Fruit fly (Drosophila melanogaster) whole organism, embryonic: ENCODE measurements around the gene CG6325.

ENCODE experiments used
- CG11093 ChIP-seq: fragments of 200-800 bp; sonication (Bioruptor generic); IDR thresholded peaks from 3 replicates; pipeline ENCODE4 v1.3.6; 2022; ENCODE audit warnings: missing biosample characterization, missing genetic modification characterization
- CG11504 ChIP-seq: fragments of 200-800 bp; sonication (Bioruptor generic); optimal IDR thresholded peaks from 3 replicates; lab custom pipeline; 2019; ENCODE audit warnings: missing biosample characterization, mild to moderate bottlenecking, missing genetic modification characterization, moderate library complexity
- CG12219 ChIP-seq: fragments of 200-800 bp; sonication (Bioruptor generic); optimal IDR thresholded peaks from 3 replicates; lab custom pipeline; 2018; ENCODE audit warnings: missing biosample characterization, mild to moderate bottlenecking, missing genetic modification characterization
- CG12391 ChIP-seq: fragments of 200-800 bp; sonication (Bioruptor generic); optimal IDR thresholded peaks from 3 replicates; lab custom pipeline; 2018; ENCODE audit warnings: missing biosample characterization, mild to moderate bottlenecking, missing genetic modification characterization, moderate library complexity
- CG12769 ChIP-seq: fragments of 200-800 bp; sonication (Bioruptor generic); optimal IDR thresholded peaks from 2 replicates; lab custom pipeline; 2019; ENCODE audit warnings: missing biosample characterization, mild to moderate bottlenecking, missing genetic modification characterization, moderate library complexity
- CG15269 ChIP-seq: fragments of 200-800 bp; sonication (Bioruptor generic); optimal IDR thresholded peaks from 2 replicates; lab custom pipeline; 2018; ENCODE audit warnings: missing biosample characterization, mild to moderate bottlenecking, missing genetic modification characterization, moderate library complexity
- CG16779 ChIP-seq: fragments of 200-800 bp; sonication (Bioruptor generic); IDR thresholded peaks from 2 replicates; pipeline ENCODE4 v1.3.6; 2022; ENCODE audit warnings: missing biosample characterization, missing genetic modification characterization
- CG16815 ChIP-seq: fragments of 200-800 bp; sonication (Bioruptor generic); optimal IDR thresholded peaks from 3 replicates; lab custom pipeline; 2017; ENCODE audit warnings: missing biosample characterization, mild to moderate bottlenecking, missing genetic modification characterization
- CG17912 ChIP-seq: fragments of 200-800 bp; sonication (Bioruptor generic); optimal IDR thresholded peaks from 2 replicates; lab custom pipeline; 2018; ENCODE audit warnings: missing biosample characterization, mild to moderate bottlenecking, missing genetic modification characterization
- CG2199 ChIP-seq: fragments of 200-800 bp; sonication (Bioruptor generic); IDR thresholded peaks from 3 replicates; pipeline ENCODE4 v1.3.6; 2022; ENCODE audit warnings: missing biosample characterization, missing genetic modification characterization
- CG30403 ChIP-seq: fragments of 200-800 bp; sonication (Bioruptor generic); optimal IDR thresholded peaks from 3 replicates; lab custom pipeline; 2016; ENCODE audit warnings: missing biosample characterization, missing genetic modification characterization
- CG31388 ChIP-seq: fragments of 200-800 bp; sonication (Bioruptor generic); optimal IDR thresholded peaks from 2 replicates; lab custom pipeline; 2016; ENCODE audit warnings: missing biosample characterization, missing genetic modification characterization
- CG32532 ChIP-seq: fragments of 200-800 bp; sonication (Bioruptor generic); IDR thresholded peaks from 2 replicates; pipeline ENCODE4 v1.3.6; 2022; ENCODE audit warnings: missing biosample characterization, missing genetic modification characterization
- CG3281 ChIP-seq: fragments of 200-800 bp; sonication (Bioruptor generic); optimal IDR thresholded peaks from 3 replicates; lab custom pipeline; 2017; ENCODE audit warnings: missing biosample characterization, mild to moderate bottlenecking, missing genetic modification characterization
- CG33557 ChIP-seq: fragments of 200-800 bp; sonication (Bioruptor generic); optimal IDR thresholded peaks from 2 replicates; lab custom pipeline; 2019; ENCODE audit warnings: missing biosample characterization, mild to moderate bottlenecking, missing genetic modification characterization, moderate library complexity
- CG34422 ChIP-seq: fragments of 200-800 bp; sonication (Bioruptor generic); IDR thresholded peaks from 3 replicates; pipeline ENCODE4 v1.3.6; 2022; ENCODE audit warnings: missing biosample characterization, missing genetic modification characterization
- CG5180 ChIP-seq: fragments of 200-800 bp; sonication (Bioruptor generic); optimal IDR thresholded peaks from 3 replicates; lab custom pipeline; 2017; ENCODE audit warnings: missing biosample characterization, missing genetic modification characterization, mild to moderate bottlenecking, moderate library complexity, missing genetic modification reagents
- CG8388 ChIP-seq: fragments of 200-800 bp; sonication (Bioruptor generic); optimal IDR thresholded peaks from 2 replicates; lab custom pipeline; 2019; ENCODE audit warnings: missing biosample characterization, mild to moderate bottlenecking, missing genetic modification characterization, moderate library complexity
- CG8478 ChIP-seq: fragments of >200 bp; optimal IDR thresholded peaks from 2 replicates; lab custom pipeline; 2018
- CG9609 ChIP-seq: fragments of 200-800 bp; sonication (Bioruptor generic); optimal IDR thresholded peaks from 3 replicates; lab custom pipeline; 2016; ENCODE audit warnings: missing biosample characterization, missing genetic modification characterization
- CG9876 ChIP-seq: fragments of 200-800 bp; sonication (Bioruptor generic); optimal IDR thresholded peaks from 2 replicates; lab custom pipeline; 2016; ENCODE audit warnings: missing biosample characterization, missing genetic modification characterization
- CHES-1-like ChIP-seq: fragments of 200-800 bp; sonication (Bioruptor generic); optimal IDR thresholded peaks from 2 replicates; lab custom pipeline; 2016; ENCODE audit warnings: missing biosample characterization, missing genetic modification characterization
- Dek ChIP-seq: fragments of 200-800 bp; sonication (Bioruptor generic); optimal IDR thresholded peaks from 3 replicates; lab custom pipeline; 2019; ENCODE audit warnings: missing biosample characterization, mild to moderate bottlenecking, missing genetic modification characterization, moderate library complexity
- Dfd ChIP-seq, 2 experiments: fragments of >200 bp; optimal IDR thresholded peaks; 2 replicates each; lab custom pipeline; 2017; ENCODE audit warnings: missing biosample characterization in 2 of 2, missing genetic modification characterization in 2 of 2
- Dip2 ChIP-seq: fragments of 200-800 bp; sonication (Bioruptor generic); IDR thresholded peaks from 2 replicates; pipeline ENCODE4 v1.3.6; 2022; ENCODE audit warnings: missing biosample characterization, missing genetic modification characterization
- Doc2 ChIP-seq: fragments of 200-800 bp; sonication (Bioruptor generic); IDR thresholded peaks from 2 replicates; pipeline ENCODE4 v1.3.6; 2022; ENCODE audit warnings: missing biosample characterization, missing genetic modification characterization
- Dref ChIP-seq: fragments of 200-800 bp; sonication (Bioruptor generic); IDR thresholded peaks from 2 replicates; pipeline ENCODE4 v1.3.6; 2022; ENCODE audit warnings: missing biosample characterization, missing genetic modification characterization
- E2f2 ChIP-seq: fragments of 200-800 bp; sonication (Bioruptor generic); IDR thresholded peaks from 2 replicates; pipeline ENCODE4 v1.3.6; 2022; ENCODE audit warnings: missing biosample characterization, missing genetic modification characterization
- Fer1 ChIP-seq: fragments of 200-800 bp; sonication (Bioruptor generic); optimal IDR thresholded peaks from 2 replicates; lab custom pipeline; 2017; ENCODE audit warnings: missing biosample characterization, mild to moderate bottlenecking, missing genetic modification characterization
- Fer2 ChIP-seq: fragments of 200-800 bp; sonication (Bioruptor generic); optimal IDR thresholded peaks from 2 replicates; lab custom pipeline; 2018; ENCODE audit warnings: missing biosample characterization, mild to moderate bottlenecking, missing genetic modification characterization, moderate library complexity
- H2.0 ChIP-seq: fragments of 200-800 bp; sonication (Bioruptor generic); IDR thresholded peaks from 2 replicates; pipeline ENCODE4 v1.3.6; 2022; ENCODE audit warnings: missing biosample characterization, missing genetic modification characterization
- Oli ChIP-seq: fragments of 200-800 bp; sonication (Bioruptor generic); optimal IDR thresholded peaks from 2 replicates; lab custom pipeline; 2018; ENCODE audit warnings: missing biosample characterization, mild to moderate bottlenecking, missing genetic modification characterization, moderate library complexity
- Trl ChIP-seq, 3 experiments: fragments of >200 bp in 2 of 3; fragments of 200-800 bp in 1 of 3; sonication (Bioruptor generic) in 1 of 3; optimal IDR thresholded peaks; 2 replicates in 1 of 3; 3 replicates in 2 of 3; lab custom pipeline; 2016 to 2017; ENCODE audit warnings: missing biosample characterization in 1 of 3, missing genetic modification characterization in 1 of 3
- al ChIP-seq: fragments of 200-800 bp; sonication (Bioruptor generic); IDR thresholded peaks from 2 replicates; pipeline ENCODE4 v1.3.6; 2022; ENCODE audit warnings: missing biosample characterization, missing genetic modification characterization
- cwo ChIP-seq: fragments of 200-800 bp; sonication (Bioruptor generic); optimal IDR thresholded peaks from 3 replicates; lab custom pipeline; 2017; ENCODE audit warnings: missing biosample characterization, missing genetic modification characterization, mild to moderate bottlenecking, moderate library complexity, missing genetic modification reagents
- gem ChIP-seq: fragments of 200-800 bp; sonication (Bioruptor generic); optimal IDR thresholded peaks from 2 replicates; lab custom pipeline; 2019; ENCODE audit warnings: missing biosample characterization, mild to moderate bottlenecking, missing genetic modification characterization, moderate library complexity
- ham ChIP-seq: fragments of 200-800 bp; sonication (Bioruptor generic); IDR thresholded peaks from 2 replicates; pipeline ENCODE4 v1.3.6; 2022; ENCODE audit warnings: missing biosample characterization, missing genetic modification characterization
- kay ChIP-seq: fragments of 200-800 bp; sonication (Bioruptor generic); optimal IDR thresholded peaks from 2 replicates; lab custom pipeline; 2016; ENCODE audit warnings: missing biosample characterization, missing genetic modification characterization
- ken ChIP-seq: fragments of 200-800 bp; sonication (Bioruptor generic); IDR thresholded peaks from 3 replicates; pipeline ENCODE4 v1.3.6; 2022; ENCODE audit warnings: missing biosample characterization, missing genetic modification characterization
- lov ChIP-seq, 2 experiments: fragments of 200-800 bp in 1 of 2; fragments of >200 bp in 1 of 2; sonication (Bioruptor generic) in 1 of 2; IDR thresholded peaks in 1 of 2; optimal IDR thresholded peaks in 1 of 2; 2 replicates in 1 of 2; 3 replicates in 1 of 2; pipeline versions ENCODE4 v1.3.6 to Lab custom; 2017 to 2022; ENCODE audit warnings: missing biosample characterization in 1 of 2, missing genetic modification characterization in 1 of 2
- nau ChIP-seq: fragments of 200-800 bp; sonication (Bioruptor generic); optimal IDR thresholded peaks from 3 replicates; lab custom pipeline; 2017; ENCODE audit warnings: missing biosample characterization, mild to moderate bottlenecking, missing genetic modification characterization, missing genetic modification reagents
- nom ChIP-seq: fragments of 200-800 bp; sonication (Bioruptor generic); optimal IDR thresholded peaks from 2 replicates; lab custom pipeline; 2017; ENCODE audit warnings: missing biosample characterization, missing genetic modification characterization, mild to moderate bottlenecking, moderate library complexity, missing genetic modification reagents
- peb ChIP-seq: fragments of 200-800 bp; sonication (Bioruptor generic); IDR thresholded peaks from 2 replicates; pipeline ENCODE4 v1.3.6; 2022; ENCODE audit warnings: missing biosample characterization, missing genetic modification characterization
- pum ChIP-seq: fragments of 200-800 bp; sonication (Bioruptor generic); optimal IDR thresholded peaks from 2 replicates; lab custom pipeline; 2016; ENCODE audit warnings: missing biosample characterization, missing genetic modification characterization
- repo ChIP-seq: fragments of 200-800 bp; sonication (Bioruptor generic); optimal IDR thresholded peaks from 2 replicates; lab custom pipeline; 2016; ENCODE audit warnings: missing biosample characterization, missing genetic modification characterization
- row ChIP-seq: fragments of 200-800 bp; sonication (Bioruptor generic); IDR thresholded peaks from 3 replicates; pipeline ENCODE4 v1.3.6; 2022; ENCODE audit warnings: missing biosample characterization, missing genetic modification characterization
- schlank ChIP-seq: fragments of 200-800 bp; sonication (Bioruptor generic); optimal IDR thresholded peaks from 2 replicates; lab custom pipeline; 2018; ENCODE audit warnings: missing biosample characterization, mild to moderate bottlenecking, missing genetic modification characterization
- sd ChIP-seq: fragments of 200-800 bp; sonication (Bioruptor generic); optimal IDR thresholded peaks from 3 replicates; lab custom pipeline; 2018; ENCODE audit warnings: missing biosample characterization, mild to moderate bottlenecking, missing genetic modification characterization, moderate library complexity
- sug ChIP-seq: fragments of 200-800 bp; optimal IDR thresholded peaks from 2 replicates; lab custom pipeline; 2019; ENCODE audit warnings: missing biosample characterization, mild to moderate bottlenecking, missing genetic modification characterization, moderate library complexity
- tll ChIP-seq, 2 experiments: fragments of 200-800 bp in 1 of 2; fragments of >200 bp in 1 of 2; sonication (Bioruptor generic) in 1 of 2; optimal IDR thresholded peaks; 2 replicates each; lab custom pipeline; 2017 to 2019; ENCODE audit warnings: missing biosample characterization in 2 of 2, missing genetic modification characterization in 2 of 2, mild to moderate bottlenecking in 1 of 2, moderate library complexity in 1 of 2
- wor ChIP-seq: fragments of 200-800 bp; sonication (Bioruptor generic); IDR thresholded peaks from 2 replicates; pipeline ENCODE4 v1.3.6; 2022; ENCODE audit warnings: missing biosample characterization, missing genetic modification characterization

Gene CG6325

DNA sequence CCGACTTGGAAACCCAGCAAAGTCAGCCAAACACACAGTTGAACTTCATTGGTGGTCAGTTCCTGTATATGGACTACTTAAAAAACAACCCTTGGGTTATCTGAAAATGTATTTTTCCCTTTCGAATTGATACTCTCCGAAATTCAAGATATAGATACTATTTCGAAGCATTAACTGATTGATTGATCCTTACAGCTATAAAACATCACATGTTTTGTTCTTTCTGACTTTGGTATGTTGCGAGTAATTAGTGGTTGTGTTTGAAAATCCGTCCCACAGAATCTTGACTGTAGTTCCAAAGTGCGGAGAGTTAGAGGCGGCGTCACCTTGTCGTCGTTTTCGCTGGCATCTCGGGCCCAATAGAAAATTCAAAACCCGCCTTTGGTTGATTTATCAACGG lies 27.1 kb downstream of the CG6325 start (continued):
- TF ChIP-seq CG11504 (tag; lab: Kevin White, UChicago) (peak; percentile 1), CG2199 (GFP tag; lab: Robert Waterston, UW) (no peak), Doc2 (GFP tag; lab: Robert Waterston, UW) (no peak), Trl (optimal IDR thresholded peaks at IDR 0.05; lab: Kevin White, UChicago) (no peak), Trl (GFP tag; optimal IDR thresholded peaks at IDR 0.05; lab: Kevin White, UChicago) (no peak), CG12769 (tag; lab: Kevin White, UChicago) (peak; percentile 4), Dek (no peak), CG12391 (tag; lab: Kevin White, UChicago) (no peak), sug (tag; lab: Kevin White, UChicago) (peak; percentile 42), CG34422 (GFP tag; lab: Robert Waterston, UW) (no peak), lov (optimal IDR thresholded peaks at IDR 0.05; lab: Kevin White, UChicago) (no peak), lov (GFP tag; IDR thresholded peaks at IDR 0.05; lab: Robert Waterston, UW) (no peak), CG33557 (GFP tag; lab: Kevin White, UChicago) (no peak), CG9876 (no peak), wor (GFP tag; lab: Robert Waterston, UW) (no peak), repo (GFP tag; lab: Kevin White, UChicago) (no peak), H2.0 (GFP tag; lab: Robert Waterston, UW) (no peak), CG16779 (GFP tag; lab: Robert Waterston, UW) (no peak), schlank (tag; lab: Kevin White, UChicago) (no peak), Oli (tag; lab: Kevin White, UChicago) (peak; percentile 3), kay (GFP tag; lab: Kevin White, UChicago) (no peak), CG16815 (GFP tag; lab: Kevin White, UChicago) (no peak), Dref (GFP tag; lab: Robert Waterston, UW) (no peak), CG30403 (no peak), E2f2 (GFP tag; lab: Robert Waterston, UW) (no peak), Fer2 (tag; lab: Kevin White, UChicago) (no peak), CG31388 (GFP tag; lab: Kevin White, UChicago) (no peak), nom (GFP tag; lab: Kevin White, UChicago) (no peak), Dip2 (GFP tag; lab: Robert Waterston, UW) (no peak), CG17912 (GFP tag; lab: Kevin White, UChicago) (no peak), CG8388 (GFP tag; lab: Kevin White, UChicago) (no peak), pum (GFP tag; lab: Kevin White, UChicago) (no peak), nau (GFP tag; lab: Kevin White, UChicago) (no peak), row (GFP tag; lab: Robert Waterston, UW) (no peak), CG32532 (GFP tag; lab: Robert Waterston, UW) (no peak), peb (no peak), CG8478 (lab: Kevin White, UChicago) (no peak), Fer1 (GFP tag; lab: Kevin White, UChicago) (no peak), Dfd (GFP tag; optimal IDR thresholded peaks at IDR 0.05; lab: Kevin White, UChicago) (no peak), CG12219 (GFP tag; lab: Kevin White, UChicago) (no peak), CG9609 (GFP tag; lab: Kevin White, UChicago) (no peak), ken (GFP tag; lab: Robert Waterston, UW) (no peak), gem (tag; lab: Kevin White, UChicago) (peak; percentile 21), ham (GFP tag; lab: Robert Waterston, UW) (no peak), CG3281 (GFP tag; lab: Kevin White, UChicago) (peak; percentile 32), tll (GFP tag; optimal IDR thresholded peaks at IDR 0.05; lab: Kevin White, UChicago) (no peak), cwo (GFP tag; lab: Kevin White, UChicago) (peak; percentile 11), al (GFP tag; lab: Robert Waterston, UW) (no peak), CG11093 (GFP tag; lab: Robert Waterston, UW) (no peak), CG15269 (tag; lab: Kevin White, UChicago) (peak; percentile 44), sd (peak; percentile 22), CHES-1-like (no peak), CG5180 (GFP tag; lab: Kevin White, UChicago) (no peak)
